Fruit fly (Drosophila melanogaster) whole organism, embryonic: ENCODE results near the gene Rh5.

Experiments
- ATbp ChIP-seq: fragments of 200-800 bp; sonication (Bioruptor generic); optimal IDR thresholded peaks from 2 replicates; lab custom pipeline; 2017; ENCODE audit warnings: missing biosample characterization, mild to moderate bottlenecking, missing genetic modification characterization, missing genetic modification reagents
- Awh ChIP-seq: fragments of 200-800 bp; sonication (Bioruptor generic); IDR thresholded peaks from 2 replicates; pipeline ENCODE4, ENCODE4 v1.3.6; 2022; ENCODE audit warnings: missing biosample characterization, missing genetic modification characterization
- BEAF-32 ChIP-seq: fragments of 200-800 bp; sonication (Bioruptor generic); optimal IDR thresholded peaks from 3 replicates; lab custom pipeline; 2017; ENCODE audit warnings: missing biosample characterization, missing genetic modification characterization, mild to moderate bottlenecking, moderate library complexity, missing genetic modification reagents
- CG10147 ChIP-seq: fragments of 200-800 bp; sonication (Bioruptor generic); optimal IDR thresholded peaks from 2 replicates; lab custom pipeline; 2019; ENCODE audit warnings: missing biosample characterization, mild to moderate bottlenecking, missing genetic modification characterization, moderate library complexity
- CG10979 ChIP-seq: fragments of 200-800 bp; sonication (Bioruptor generic); optimal IDR thresholded peaks from 2 replicates; lab custom pipeline; 2018; ENCODE audit warnings: missing biosample characterization, mild to moderate bottlenecking, missing genetic modification characterization, moderate library complexity
- CG13123 ChIP-seq: fragments of 200-800 bp; sonication (Bioruptor generic); optimal IDR thresholded peaks from 2 replicates; lab custom pipeline; 2016; ENCODE audit warnings: missing biosample characterization, missing genetic modification characterization
- CG15073 ChIP-seq: fragments of 200-800 bp; sonication (Bioruptor generic); optimal IDR thresholded peaks from 2 replicates; lab custom pipeline; 2016; ENCODE audit warnings: missing biosample characterization, missing genetic modification characterization
- CG15269 ChIP-seq: fragments of 200-800 bp; sonication (Bioruptor generic); optimal IDR thresholded peaks from 2 replicates; lab custom pipeline; 2018; ENCODE audit warnings: missing biosample characterization, mild to moderate bottlenecking, missing genetic modification characterization, moderate library complexity
- CG16815 ChIP-seq: fragments of 200-800 bp; sonication (Bioruptor generic); optimal IDR thresholded peaks from 3 replicates; lab custom pipeline; 2017; ENCODE audit warnings: missing biosample characterization, mild to moderate bottlenecking, missing genetic modification characterization
- CG1792 ChIP-seq: fragments of 200-800 bp; sonication (Bioruptor generic); optimal IDR thresholded peaks from 2 replicates; lab custom pipeline; 2016; ENCODE audit warnings: missing biosample characterization, missing genetic modification characterization
- CG2202 ChIP-seq: fragments of 200-800 bp; sonication (Bioruptor generic); optimal IDR thresholded peaks from 2 replicates; lab custom pipeline; 2018; ENCODE audit warnings: missing biosample characterization, mild to moderate bottlenecking, missing genetic modification characterization
- CG3065 ChIP-seq: fragments of 200-800 bp; sonication (Bioruptor generic); optimal IDR thresholded peaks from 2 replicates; lab custom pipeline; 2016; ENCODE audit warnings: missing biosample characterization, missing genetic modification characterization
- CG33213 ChIP-seq: fragments of 200-800 bp; sonication (Bioruptor generic); optimal IDR thresholded peaks from 3 replicates; lab custom pipeline; 2016; ENCODE audit warnings: missing biosample characterization, missing genetic modification characterization
- CG4707 ChIP-seq: fragments of 200-800 bp; sonication (Bioruptor generic); optimal IDR thresholded peaks from 2 replicates; lab custom pipeline; 2018; ENCODE audit warnings: missing biosample characterization, mild to moderate bottlenecking, missing genetic modification characterization, moderate library complexity
- CG5180 ChIP-seq: fragments of 200-800 bp; sonication (Bioruptor generic); optimal IDR thresholded peaks from 3 replicates; lab custom pipeline; 2017; ENCODE audit warnings: missing biosample characterization, missing genetic modification characterization, mild to moderate bottlenecking, moderate library complexity, missing genetic modification reagents
- CG6813 ChIP-seq: fragments of 200-800 bp; sonication (Bioruptor generic); optimal IDR thresholded peaks from 2 replicates; lab custom pipeline; 2017; ENCODE audit warnings: missing biosample characterization, missing genetic modification characterization, mild to moderate bottlenecking, moderate library complexity, missing genetic modification reagents
- D ChIP-seq, 2 experiments: fragments of 200-800 bp in 1 of 2; fragments of >200 bp in 1 of 2; sonication (Bioruptor generic) in 1 of 2; optimal IDR thresholded peaks; 2 replicates in 1 of 2; 3 replicates in 1 of 2; lab custom pipeline; 2017; ENCODE audit warnings: mild to moderate bottlenecking in 1 of 2, missing biosample characterization in 1 of 2, missing genetic modification characterization in 1 of 2, missing genetic modification reagents in 1 of 2
- Dek ChIP-seq: fragments of 200-800 bp; sonication (Bioruptor generic); optimal IDR thresholded peaks from 3 replicates; lab custom pipeline; 2019; ENCODE audit warnings: missing biosample characterization, mild to moderate bottlenecking, missing genetic modification characterization, moderate library complexity
- Ets65A ChIP-seq: fragments of 200-800 bp; sonication (Bioruptor generic); peaks from one replicate; lab custom pipeline; 2016; ENCODE audit warnings: missing biosample characterization, missing genetic modification characterization
- Gug ChIP-seq: fragments of 200-800 bp; sonication (Bioruptor generic); IDR thresholded peaks from 4 replicates; pipeline ENCODE4 v1.3.6; 2022; ENCODE audit warnings: missing biosample characterization, missing genetic modification characterization
- Hr78 ChIP-seq, 2 experiments: fragments of 200-800 bp in 1 of 2; fragments of >200 bp in 1 of 2; sonication (Bioruptor generic) in 1 of 2; optimal IDR thresholded peaks; 2 replicates each; lab custom pipeline; 2017 to 2019; ENCODE audit warnings: missing biosample characterization in 2 of 2, missing genetic modification characterization in 2 of 2, mild to moderate bottlenecking in 1 of 2, moderate library complexity in 1 of 2
- Jarid2 ChIP-seq: fragments of 200-800 bp; sonication (Bioruptor generic); optimal IDR thresholded peaks from 3 replicates; lab custom pipeline; 2017; ENCODE audit warnings: mild to moderate bottlenecking, missing biosample characterization, missing genetic modification reagents, missing genetic modification characterization
- MBD-R2 ChIP-seq: fragments of 200-800 bp; sonication (Bioruptor generic); IDR thresholded peaks from 2 replicates; pipeline ENCODE4 v1.3.6; 2022; ENCODE audit warnings: missing biosample characterization, missing genetic modification characterization
- Max ChIP-seq: fragments of 200-800 bp; sonication (Bioruptor generic); optimal IDR thresholded peaks from 2 replicates; lab custom pipeline; 2016; ENCODE audit warnings: missing biosample characterization, mild to moderate bottlenecking, missing genetic modification characterization
- Med ChIP-seq: fragments of 200-800 bp; sonication (Bioruptor generic); peaks from one replicate; lab custom pipeline; 2016; ENCODE audit warnings: missing biosample characterization, missing genetic modification characterization, mild to moderate bottlenecking, inconsistent platforms, moderate library complexity
- Myb ChIP-seq: fragments of 200-800 bp; sonication (Bioruptor generic); optimal IDR thresholded peaks from 2 replicates; lab custom pipeline; 2016; ENCODE audit warnings: missing biosample characterization, missing genetic modification characterization
- Nf-YA ChIP-seq: fragments of 200-800 bp; sonication (Bioruptor generic); IDR thresholded peaks from 2 replicates; pipeline ENCODE4 v1.3.6; 2022; ENCODE audit warnings: missing biosample characterization, missing genetic modification characterization
- NfI ChIP-seq: fragments of 200-800 bp; sonication (Bioruptor generic); optimal IDR thresholded peaks from 3 replicates; lab custom pipeline; 2018; ENCODE audit warnings: missing biosample characterization, mild to moderate bottlenecking, missing genetic modification characterization, moderate library complexity
- Oli ChIP-seq: fragments of 200-800 bp; sonication (Bioruptor generic); optimal IDR thresholded peaks from 2 replicates; lab custom pipeline; 2018; ENCODE audit warnings: missing biosample characterization, mild to moderate bottlenecking, missing genetic modification characterization, moderate library complexity
- Spps ChIP-seq: fragments of 200-800 bp; sonication (Bioruptor generic); optimal IDR thresholded peaks from 2 replicates; lab custom pipeline; 2018; ENCODE audit warnings: missing biosample characterization, mild to moderate bottlenecking, missing genetic modification characterization
- Xbp1 ChIP-seq: fragments of 200-800 bp; sonication (Bioruptor generic); optimal IDR thresholded peaks from 3 replicates; lab custom pipeline; 2016; ENCODE audit warnings: missing biosample characterization, mild to moderate bottlenecking, missing genetic modification characterization
- bowl ChIP-seq: fragments of 200-800 bp; sonication (Bioruptor generic); IDR thresholded peaks from 2 replicates; pipeline ENCODE4 v1.3.6; 2022; ENCODE audit warnings: missing biosample characterization, missing genetic modification characterization
- dm ChIP-seq: fragments of 200-800 bp; sonication (Bioruptor generic); optimal IDR thresholded peaks from 3 replicates; lab custom pipeline; 2016; ENCODE audit warnings: missing biosample characterization, missing genetic modification characterization
- dmrt99B ChIP-seq: fragments of 200-800 bp; sonication (Bioruptor generic); optimal IDR thresholded peaks from 2 replicates; lab custom pipeline; 2018; ENCODE audit warnings: missing biosample characterization, mild to moderate bottlenecking, missing genetic modification characterization, moderate library complexity
- fru ChIP-seq: fragments of >200 bp; optimal IDR thresholded peaks from 2 replicates; lab custom pipeline; 2017
- gro ChIP-seq: fragments of 200-800 bp; sonication (Bioruptor generic); optimal IDR thresholded peaks from 2 replicates; lab custom pipeline; 2016; ENCODE audit warnings: missing biosample characterization, missing genetic modification characterization
- ham ChIP-seq: fragments of 200-800 bp; sonication (Bioruptor generic); IDR thresholded peaks from 2 replicates; pipeline ENCODE4 v1.3.6; 2022; ENCODE audit warnings: missing biosample characterization, missing genetic modification characterization
- her ChIP-seq: fragments of 200-800 bp; sonication (Bioruptor generic); optimal IDR thresholded peaks from 2 replicates; lab custom pipeline; 2016; ENCODE audit warnings: missing biosample characterization, missing genetic modification characterization
- inv ChIP-seq: fragments of 200-800 bp; sonication (Bioruptor generic); IDR thresholded peaks from 2 replicates; pipeline ENCODE4 v1.3.6; 2022; ENCODE audit warnings: missing biosample characterization, missing genetic modification characterization; ENCODE audit not compliant: partially characterized antibody
- pho ChIP-seq: fragments of 200-800 bp; sonication (Bioruptor generic); optimal IDR thresholded peaks from 2 replicates; lab custom pipeline; 2016; ENCODE audit warnings: missing biosample characterization, missing genetic modification characterization
- phol ChIP-seq: fragments of 200-800 bp; sonication (Bioruptor generic); optimal IDR thresholded peaks from 3 replicates; lab custom pipeline; 2018; ENCODE audit warnings: missing biosample characterization, mild to moderate bottlenecking, missing genetic modification characterization, moderate library complexity
- run ChIP-seq: fragments of 200-800 bp; sonication (Bioruptor generic); optimal IDR thresholded peaks from 3 replicates; lab custom pipeline; 2018; ENCODE audit warnings: missing biosample characterization, mild to moderate bottlenecking, missing genetic modification characterization
- tin ChIP-seq: fragments of 200-800 bp; sonication (Bioruptor generic); optimal IDR thresholded peaks from 3 replicates; lab custom pipeline; 2016; ENCODE audit warnings: missing biosample characterization, missing genetic modification characterization
- vfl ChIP-seq: fragments of 200-800 bp; sonication (Bioruptor generic); optimal IDR thresholded peaks from 2 replicates; lab custom pipeline; 2016; ENCODE audit warnings: missing biosample characterization, missing genetic modification characterization
- zfh1 ChIP-seq: fragments of 200-800 bp; sonication (Bioruptor generic); IDR thresholded peaks from 3 replicates; pipeline ENCODE4 v1.3.6; 2022; ENCODE audit warnings: missing biosample characterization, missing genetic modification characterization

Gene Rh5

dm6 chr2L:12006397-12007330 is 1.3 kb upstream of the Rh5 start (continued):
- TF ChIP-seq tin (GFP tag; lab: Kevin White, UChicago) (peak; percentile 87), fru (no peak), her (GFP tag; lab: Kevin White, UChicago) (peak; percentile 30), CG6813 (GFP tag; lab: Kevin White, UChicago) (peak; percentile 92), inv (GFP tag; lab: Robert Waterston, UW) (no peak), CG15073 (GFP tag; lab: Kevin White, UChicago) (peak; percentile 52), zfh1 (GFP tag; lab: Robert Waterston, UW) (no peak), gro (GFP tag; lab: Kevin White, UChicago) (no peak), CG16815 (GFP tag; lab: Kevin White, UChicago) (peak; percentile 94), dmrt99B (tag; lab: Kevin White, UChicago) (peak; percentile 96), pho (GFP tag; lab: Kevin White, UChicago) (no peak), CG13123 (GFP tag; lab: Kevin White, UChicago) (peak; percentile 87), vfl (GFP tag; lab: Kevin White, UChicago) (peak; percentile 60), BEAF-32 (GFP tag; lab: Kevin White, UChicago) (no peak), ham (GFP tag; lab: Robert Waterston, UW) (no peak), Myb (GFP tag; lab: Kevin White, UChicago) (peak; percentile 37), dm (GFP tag; lab: Kevin White, UChicago) (peak; percentile 45), CG5180 (peak; percentile 68), CG1792 (GFP tag; lab: Kevin White, UChicago) (peak; percentile 46), Med (peak; percentile 71), D (optimal IDR thresholded peaks at IDR 0.05; lab: Kevin White, UChicago) (no peak), D (GFP tag; optimal IDR thresholded peaks at IDR 0.05; lab: Kevin White, UChicago) (peak; percentile 97), Spps (tag; lab: Kevin White, UChicago) (peak; percentile 84), Hr78 (GFP tag; optimal IDR thresholded peaks at IDR 0.05; lab: Kevin White, UChicago) (peak in 1 of 2 experiments; percentile 33), CG4707 (GFP tag; lab: Kevin White, UChicago) (peak; percentile 22), Xbp1 (GFP tag; lab: Kevin White, UChicago) (peak; percentile 91), CG33213 (GFP tag; lab: Kevin White, UChicago) (peak; percentile 24), Dek (tag; lab: Kevin White, UChicago) (peak; percentile 95), Max (peak; percentile 90), bowl (GFP tag; lab: Robert Waterston, UW) (no peak), CG15269 (tag; lab: Kevin White, UChicago) (peak; percentile 96), Awh (GFP tag; lab: Robert Waterston, UW) (no peak), CG3065 (GFP tag; lab: Kevin White, UChicago) (peak; percentile 77), Jarid2 (peak; percentile 79), Gug (GFP tag; lab: Robert Waterston, UW) (peak; percentile 75; the same call in 3 of the 4 replicates), CG10147 (GFP tag; lab: Kevin White, UChicago) (peak; percentile 95), MBD-R2 (GFP tag; lab: Robert Waterston, UW) (no peak), Oli (tag; lab: Kevin White, UChicago) (peak; percentile 97), Ets65A (GFP tag; lab: Kevin White, UChicago) (peak; percentile 89), CG10979 (peak; percentile 98), phol (tag; lab: Kevin White, UChicago) (peak; percentile 97), Nf-YA (GFP tag; lab: Robert Waterston, UW) (no peak), NfI (GFP tag; lab: Kevin White, UChicago) (peak; percentile 91), CG2202 (tag; lab: Kevin White, UChicago) (peak; percentile 87), ATbp (peak; percentile 89), run (tag; lab: Kevin White, UChicago) (peak; percentile 88)
